Fruit fly (Drosophila melanogaster): Measurements from ENCODE around the gene CG6800.
A peak's percentile ranks its signal among the peaks of the same experiment; 100 is the strongest.

- TF ChIP-seq ss (GFP tag; optimal IDR thresholded peaks at IDR 0.05), result peak; percentile 9 to 67
- TF ChIP-seq Gug (GFP tag; IDR thresholded peaks at IDR 0.05), result no peak
These were observed 50.0 kb downstream of the CG6800 start for dm6 chr3R:21825775-21826558.
